Fruit fly (Drosophila melanogaster): Measurements from ENCODE around the gene CG42264.

The CG42264 gene

dm6 chrX:5764001-5764892, 12.2 kb downstream of the CG42264 start, which contains the start of the genes MAPk-Ak2 and CG42699 (continued):
- TF ChIP-seq dmrt99B (tag; optimal IDR thresholded peaks at IDR 0.05) (peak; percentile 66), Hsf (GFP tag; optimal IDR thresholded peaks at IDR 0.05) (peak; percentile 25), al (GFP tag; IDR thresholded peaks at IDR 0.05) (no peak), C15 (GFP tag; IDR thresholded peaks at IDR 0.05) (no peak), CG17328 (GFP tag; IDR thresholded peaks at IDR 0.05) (peak; percentile 42; the same call in 1 of the 2 replicates), CG33213 (GFP tag; optimal IDR thresholded peaks at IDR 0.05) (peak; percentile 87), MBD-R2 (GFP tag; IDR thresholded peaks at IDR 0.05) (peak; percentile 34; the same call in 1 of the 2 replicates), CG10147 (GFP tag; optimal IDR thresholded peaks at IDR 0.05) (no peak), gsb-n (tag; optimal IDR thresholded peaks at IDR 0.05) (peak; percentile 69), disco-r (GFP tag; optimal IDR thresholded peaks at IDR 0.05) (peak; percentile 68), CG2202 (tag; optimal IDR thresholded peaks at IDR 0.05) (peak; percentile 79), pfk (GFP tag; optimal IDR thresholded peaks at IDR 0.05) (peak; percentile 85), yki (optimal IDR thresholded peaks at IDR 0.05) (no peak), Asciz (GFP tag; optimal IDR thresholded peaks at IDR 0.05) (peak; percentile 88), nmo (GFP tag; optimal IDR thresholded peaks at IDR 0.05) (peak; percentile 46), nau (GFP tag; optimal IDR thresholded peaks at IDR 0.05) (peak; percentile 90), CG6683 (GFP tag; optimal IDR thresholded peaks at IDR 0.05) (peak; percentile 70), CG5180 (GFP tag; optimal IDR thresholded peaks at IDR 0.05) (peak; percentile 78), CG14860 (GFP tag; IDR thresholded peaks at IDR 0.05; ENCODE audit: partially characterized antibody) (peak; percentile 76), Hmx (GFP tag; optimal IDR thresholded peaks at IDR 0.05) (no peak), jumu (GFP tag; optimal IDR thresholded peaks at IDR 0.05) (peak; percentile 75), CG11398 (GFP tag; optimal IDR thresholded peaks at IDR 0.05) (peak; percentile 88), wor (GFP tag; IDR thresholded peaks at IDR 0.05) (no peak), CG11560 (tag; IDR thresholded peaks at IDR 0.05) (peak; percentile 98), CG15073 (GFP tag; optimal IDR thresholded peaks at IDR 0.05) (no peak), slp2 (GFP tag; optimal IDR thresholded peaks at IDR 0.05) (peak; percentile 56), sc (optimal IDR thresholded peaks at IDR 0.05) (no peak), sc (GFP tag; optimal IDR thresholded peaks at IDR 0.05) (peak; percentile 69), Xrp1 (GFP tag; IDR thresholded peaks at IDR 0.05) (peak; percentile 76), CG31224 (GFP tag; IDR thresholded peaks at IDR 0.05) (no peak), exex (tag; optimal IDR thresholded peaks at IDR 0.05) (peak; percentile 73), nerfin-2 (GFP tag; IDR thresholded peaks at IDR 0.05; ENCODE audit: partially characterized antibody) (peak; percentile 84), onecut (GFP tag; IDR thresholded peaks at IDR 0.05) (peak; percentile 82), CG15514 (GFP tag; optimal IDR thresholded peaks at IDR 0.05) (peak; percentile 75), dm (GFP tag; optimal IDR thresholded peaks at IDR 0.05) (peak; percentile 68), trh (GFP tag; optimal IDR thresholded peaks at IDR 0.05) (peak; percentile 57), Lim3 (GFP tag; IDR thresholded peaks at IDR 0.05) (no peak), CG42726 (GFP tag; IDR thresholded peaks at IDR 0.05; ENCODE audit: partially characterized antibody) (no peak), CG8388 (GFP tag; optimal IDR thresholded peaks at IDR 0.05) (peak; percentile 27), ssp (GFP tag; IDR thresholded peaks at IDR 0.05) (no peak; the same call in 1 of the 2 replicates), Ptx1 (GFP tag; IDR thresholded peaks at IDR 0.05) (peak; percentile 27; the same call in 1 of the 2 replicates), CG10431 (GFP tag; optimal IDR thresholded peaks at IDR 0.05) (no peak), CG4707 (GFP tag; optimal IDR thresholded peaks at IDR 0.05) (peak; percentile 91), Dll (GFP tag; IDR thresholded peaks at IDR 0.05; ENCODE audit: partially characterized antibody) (peak; percentile 62; the same call in 2 of the 4 replicates), Oli (tag; optimal IDR thresholded peaks at IDR 0.05) (peak; percentile 3), CG13296 (GFP tag; optimal IDR thresholded peaks at IDR 0.05) (peak; percentile 93), BtbVII (GFP tag; optimal IDR thresholded peaks at IDR 0.05) (peak; percentile 83), Meics (GFP tag; optimal IDR thresholded peaks at IDR 0.05) (peak; percentile 84), Atf3 (GFP tag; optimal IDR thresholded peaks at IDR 0.05) (peak; percentile 73)
